Worm (Caenorhabditis elegans): Measurements from ENCODE around the gene gkow-1.

The gkow-1 gene

ce11 chrIV:10368326-10368725 lies 10.4 kb downstream of the gkow-1 start, which contains the start of gene iars-1:
Gene iars-1 (plus strand): TSS chrIV:10368601.
- TF ChIP-seq pha-4 (tag; optimal IDR thresholded peaks at IDR 0.05) (no peak), zip-8 (tag; optimal IDR thresholded peaks at IDR 0.05) (peak; percentile 67)

- TF ChIP-seq ceh-39 (tag; optimal IDR thresholded peaks at IDR 0.05) (no peak), ceh-43 (GFP tag; optimal IDR thresholded peaks at IDR 0.05) (peak; percentile 11), bed-3 (GFP tag; optimal IDR thresholded peaks at IDR 0.05) (no peak), ces-1 (GFP tag; optimal IDR thresholded peaks at IDR 0.05) (no peak), lsy-2 (tag; optimal IDR thresholded peaks at IDR 0.05) (peak; percentile 64), sem-2 (GFP tag; optimal IDR thresholded peaks at IDR 0.05) (no peak), nhr-2 (tag; optimal IDR thresholded peaks at IDR 0.05) (no peak), drap-1 (GFP tag; optimal IDR thresholded peaks at IDR 0.05) (no peak), tbx-8 (GFP tag; optimal IDR thresholded peaks at IDR 0.05) (no peak), elt-1 (tag; optimal IDR thresholded peaks at IDR 0.05; ENCODE audit: borderline replicate concordance, insufficient read depth) (no peak), snpc-4 (tag; optimal IDR thresholded peaks at IDR 0.05) (no peak), ceh-83 (GFP tag; optimal IDR thresholded peaks at IDR 0.05) (peak; percentile 51), elt-3 (tag; optimal IDR thresholded peaks at IDR 0.05) (no peak), pha-4 (tag; optimal IDR thresholded peaks at IDR 0.05) (peak; percentile 0), blmp-1 (tag; optimal IDR thresholded peaks at IDR 0.05) (no peak), ztf-11 (tag; optimal IDR thresholded peaks at IDR 0.05) (no peak), unc-62 (GFP tag; optimal IDR thresholded peaks at IDR 0.05) (no peak), cnd-1 (tag; optimal IDR thresholded peaks at IDR 0.05) (no peak), M03D4.4 (tag; optimal IDR thresholded peaks at IDR 0.05) (peak; percentile 39), sptf-1 (tag; optimal IDR thresholded peaks at IDR 0.05) (peak; percentile 75), nhr-76 (tag; optimal IDR thresholded peaks at IDR 0.05) (no peak), mep-1 (tag; optimal IDR thresholded peaks at IDR 0.05) (peak; percentile 81), hlh-1 (tag; optimal IDR thresholded peaks at IDR 0.05) (peak; percentile 24), lin-32 (GFP tag; optimal IDR thresholded peaks at IDR 0.05) (peak; percentile 32), nhr-237 (tag; optimal IDR thresholded peaks at IDR 0.05) (peak; percentile 23), unc-120 (tag; optimal IDR thresholded peaks at IDR 0.05; ENCODE audit: poor library complexity, severe bottlenecking) (no peak), ham-2 (GFP tag; optimal IDR thresholded peaks at IDR 0.05) (no peak), flh-1 (GFP tag; optimal IDR thresholded peaks at IDR 0.05) (no peak), lin-13 (tag; optimal IDR thresholded peaks at IDR 0.05) (peak; percentile 60), zip-8 (tag; optimal IDR thresholded peaks at IDR 0.05) (no peak), unc-39 (tag; optimal IDR thresholded peaks at IDR 0.05) (no peak), nhr-28 (tag; optimal IDR thresholded peaks at IDR 0.05) (no peak), mab-5 (tag; optimal IDR thresholded peaks at IDR 0.05) (no peak), nhr-12 (tag; optimal IDR thresholded peaks at IDR 0.05) (no peak), mls-2 (tag; optimal IDR thresholded peaks at IDR 0.05) (no peak)
Measured at ce11 chrIV:10373772-10374288, 15.9 kb downstream of the gkow-1 start, which contains the start of gene mpz-5. Gene mpz-5 (minus strand): TSS chrIV:10373822.

ce11 chrIV:10374601-10375000 lies 16.7 kb downstream of the gkow-1 start, which contains the start of gene mask-1:
Gene mask-1 (plus strand): TSS chrIV:10374901.
- TF ChIP-seq ceh-39 (tag; optimal IDR thresholded peaks at IDR 0.05) = no peak
- TF ChIP-seq tbx-8 (GFP tag; optimal IDR thresholded peaks at IDR 0.05) = no peak
- TF ChIP-seq sptf-1 (tag; optimal IDR thresholded peaks at IDR 0.05) = no peak
- no peak for TF ChIP-seq lsy-2 (tag; optimal IDR thresholded peaks at IDR 0.05)
- no peak for TF ChIP-seq nhr-76 (tag; optimal IDR thresholded peaks at IDR 0.05)
- TF ChIP-seq M03D4.4 (tag; optimal IDR thresholded peaks at IDR 0.05) = no peak
- no peak for TF ChIP-seq pha-4 (tag; optimal IDR thresholded peaks at IDR 0.05)
- no peak for TF ChIP-seq blmp-1 (tag; optimal IDR thresholded peaks at IDR 0.05)
- TF ChIP-seq mls-2 (tag; optimal IDR thresholded peaks at IDR 0.05) = no peak
- no peak for TF ChIP-seq nhr-12 (tag; optimal IDR thresholded peaks at IDR 0.05)
- no peak for TF ChIP-seq elt-3 (tag; optimal IDR thresholded peaks at IDR 0.05)
- no peak for TF ChIP-seq ceh-83 (GFP tag; optimal IDR thresholded peaks at IDR 0.05)

ce11 chrIV:10380626-10381025 lies 22.7 kb downstream of the gkow-1 start:
- no peak for TF ChIP-seq ceh-43 (GFP tag; optimal IDR thresholded peaks at IDR 0.05)
- peak; percentile 6 for TF ChIP-seq unc-120 (tag; optimal IDR thresholded peaks at IDR 0.05; ENCODE audit: poor library complexity, severe bottlenecking)
- peak; percentile 57 for TF ChIP-seq ces-1 (GFP tag; optimal IDR thresholded peaks at IDR 0.05)
- TF ChIP-seq pha-4 (tag; optimal IDR thresholded peaks at IDR 0.05) = peak; percentile 2
- TF ChIP-seq ham-2 (GFP tag; optimal IDR thresholded peaks at IDR 0.05) = peak; percentile 45
- TF ChIP-seq mab-5 (tag; optimal IDR thresholded peaks at IDR 0.05) = no peak
- peak; percentile 1 for TF ChIP-seq ztf-11 (tag; optimal IDR thresholded peaks at IDR 0.05)

Data from whole organism, mixed stage, embryonic.